Worm (Caenorhabditis elegans): ENCODE data around the gene Y45G12C.1.
"Not testable (repeated sequence)": the region's sequence is repeated elsewhere in the genome, so short reads cannot be mapped to it uniquely, and the experiment has no call there.

Gene Y45G12C.1

ce11 chrV:2575716-2576115 is 10.2 kb downstream of the Y45G12C.1 start:
- no peak for TF ChIP-seq nhr-47 (tag; optimal IDR thresholded peaks at IDR 0.05)
- no peak for TF ChIP-seq fos-1 (tag; optimal IDR thresholded peaks at IDR 0.05)
- TF ChIP-seq efl-1 (optimal IDR thresholded peaks at IDR 0.05): no peak
- TF ChIP-seq efl-1 (GFP tag; optimal IDR thresholded peaks at IDR 0.05 in 1 of 2): no peak
- TF ChIP-seq ztf-11 (tag; optimal IDR thresholded peaks at IDR 0.05): no peak
- no peak for TF ChIP-seq ztf-4 (tag; optimal IDR thresholded peaks at IDR 0.05)

- no peak for TF ChIP-seq nhr-84 (tag; optimal IDR thresholded peaks at IDR 0.05)
These were observed 12.1 kb downstream of the Y45G12C.1 start, which contains the start of gene srt-4 for ce11 chrV:2577603-2578002. TSS of gene srt-4 (plus strand) at chrV:2577903.

- no peak for TF ChIP-seq alr-1 (tag; optimal IDR thresholded peaks at IDR 0.05; ENCODE audit: borderline replicate concordance)
These were observed 15.1 kb downstream of the Y45G12C.1 start, which contains the start of gene C29G2.3 for ce11 chrV:2580598-2580997. TSS of gene C29G2.3 (plus strand) at chrV:2580898.

- TF ChIP-seq nhr-19 (GFP tag; conservative IDR thresholded peaks at IDR 0.05) (no peak), lir-3 (tag; optimal IDR thresholded peaks at IDR 0.05; ENCODE audit: poor library complexity) (no peak), elt-2 (tag; optimal IDR thresholded peaks at IDR 0.05) (peak; percentile 54), xbp-1 (tag; optimal IDR thresholded peaks at IDR 0.05) (no peak)
These were observed 20.2 kb downstream of the Y45G12C.1 start, which contains the start of gene C29G2.6 for ce11 chrV:2585727-2586126. TSS of gene C29G2.6 (minus strand) at chrV:2585908.

- TF ChIP-seq nhr-71 (tag; optimal IDR thresholded peaks at IDR 0.05) (no peak), lin-39 (tag; optimal IDR thresholded peaks at IDR 0.05) (no peak), lin-13 (GFP tag; optimal IDR thresholded peaks at IDR 0.05) (no peak), unc-62 (GFP tag; optimal IDR thresholded peaks at IDR 0.05) (no peak), nhr-85 (tag) (no peak), C34B4.2 (tag; optimal IDR thresholded peaks at IDR 0.05) (no peak), skn-1 (tag; optimal IDR thresholded peaks at IDR 0.05) (no peak), egl-27 (tag; optimal IDR thresholded peaks at IDR 0.05) (no peak), efl-3 (GFP tag; optimal IDR thresholded peaks at IDR 0.05) (no peak), ceh-63 (GFP tag; optimal IDR thresholded peaks at IDR 0.05) (no peak), unc-30 (tag; optimal IDR thresholded peaks at IDR 0.05) (no peak), fkh-10 (GFP tag; optimal IDR thresholded peaks at IDR 0.05) (no peak)
These were observed 24.4 kb downstream of the Y45G12C.1 start for ce11 chrV:2589834-2590233.

- no peak for TF ChIP-seq nhr-76 (tag; optimal IDR thresholded peaks at IDR 0.05)
- TF ChIP-seq elt-2 (tag; optimal IDR thresholded peaks at IDR 0.05): peak; percentile 27
- TF ChIP-seq unc-86 (tag; optimal IDR thresholded peaks at IDR 0.05): no peak
- TF ChIP-seq fkh-4 (tag; optimal IDR thresholded peaks at IDR 0.05; ENCODE audit: borderline replicate concordance): no peak
- TF ChIP-seq efl-1 (optimal IDR thresholded peaks at IDR 0.05): no peak
- peak in 1 of 2 experiments; percentile 85 for TF ChIP-seq efl-1 (GFP tag; optimal IDR thresholded peaks at IDR 0.05 in 1 of 2)
These were observed 26.7 kb downstream of the Y45G12C.1 start, which contains the start of gene irg-3 for ce11 chrV:2592173-2592676. TSS of gene irg-3 (plus strand) at chrV:2592591.

- TF ChIP-seq hlh-4 (tag; optimal IDR thresholded peaks at IDR 0.05) (no peak), vab-15 (tag; optimal IDR thresholded peaks at IDR 0.05) (no peak)
These were observed 30.2 kb downstream of the Y45G12C.1 start for ce11 chrV:2595720-2596119.

ce11 chrV:2598830-2599229 is 33.3 kb downstream of the Y45G12C.1 start, which contains the start of gene F53E10.5:
TSS of gene F53E10.5 (minus strand) at chrV:2598930.
- TF ChIP-seq unc-130 (tag; optimal IDR thresholded peaks at IDR 0.05); nhr-20 (tag; optimal IDR thresholded peaks at IDR 0.05); lin-35 (GFP tag; optimal IDR thresholded peaks at IDR 0.05): not testable (repeated sequence)

Data from whole organism, L1 larva.